ENCODE assay signal across 1 fruit fly cellular context in genomic region chr3R:15972979-15973486, dm6.
TF ChIP-seq lines count a peak whose summit lies in the region.

Gene Hel89B (plus strand): TSS chr3R:15973298.

TF ChIP-seq in whole organism, embryonic, 481 proteins besides CTCF, POLR2A, EP300 and RAD21 (continued from another document):
- TF ChIP-seq CG18599 (GFP tag; optimal IDR thresholded peaks at IDR 0.05; lab: Kevin White, UChicago) (peak; percentile 12), CG18764 (GFP tag; optimal IDR thresholded peaks at IDR 0.05; lab: Kevin White, UChicago) (peak; percentile 51), Fer2 (tag; optimal IDR thresholded peaks at IDR 0.05; lab: Kevin White, UChicago) (peak; percentile 65), HLHmδ (GFP tag; optimal IDR thresholded peaks at IDR 0.05; lab: Kevin White, UChicago) (peak; percentile 80), CG4328 (GFP tag; optimal IDR thresholded peaks at IDR 0.05; lab: Kevin White, UChicago) (no peak), CG10267 (tag; optimal IDR thresholded peaks at IDR 0.05; lab: Kevin White, UChicago) (peak; percentile 72), CG5245 (GFP tag; optimal IDR thresholded peaks at IDR 0.05; lab: Kevin White, UChicago) (peak; percentile 38), CG18476 (GFP tag; optimal IDR thresholded peaks at IDR 0.05; lab: Kevin White, UChicago) (peak; percentile 56), Bteb2 (GFP tag; optimal IDR thresholded peaks at IDR 0.05; lab: Kevin White, UChicago) (peak; percentile 42), CG32772 (GFP tag; IDR thresholded peaks at IDR 0.05; lab: Robert Waterston, UW) (no peak), CG6689 (GFP tag; IDR thresholded peaks at IDR 0.05; lab: Robert Waterston, UW) (no peak), MTF-1 (GFP tag; optimal IDR thresholded peaks at IDR 0.05; lab: Kevin White, UChicago; ENCODE audit: borderline replicate concordance) (peak; percentile 8), CG3163 (GFP tag; optimal IDR thresholded peaks at IDR 0.05; lab: Kevin White, UChicago) (no peak)
